Worm (Caenorhabditis elegans): ENCODE measurements around the gene K07H8.11.

K07H8.11 gene

DNA sequence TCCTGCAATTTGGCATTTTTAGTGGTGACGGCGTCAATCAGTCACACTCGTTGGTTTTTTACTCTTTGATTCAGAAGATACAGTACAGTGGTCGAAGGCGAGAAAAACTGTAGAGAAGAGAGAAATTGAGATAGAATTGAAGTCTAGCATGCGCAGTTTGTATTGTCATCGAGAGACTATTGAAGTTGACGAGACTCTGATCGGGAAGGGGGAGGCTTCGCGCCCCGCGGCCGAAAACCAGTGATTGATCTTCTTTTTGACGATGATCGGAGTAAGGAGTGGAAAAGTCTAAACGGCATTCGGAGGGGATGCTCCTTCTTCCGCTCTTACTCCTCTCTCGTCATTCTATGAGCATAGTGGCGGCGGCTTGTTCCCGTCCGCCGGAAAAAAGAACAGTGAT is 26.8 kb upstream of the K07H8.11 start:
- TF ChIP-seq lsy-27 (tag; optimal IDR thresholded peaks at IDR 0.05; ENCODE audit: borderline replicate concordance, insufficient read depth) (no peak), lin-26 (GFP tag; IDR thresholded peaks at IDR 0.05) (0 out of 2 replicates have a peak, but pooled peaks have one; percentile 21), egl-18 (GFP tag; IDR thresholded peaks at IDR 0.05) (no peak), ztf-26 (tag; optimal IDR thresholded peaks at IDR 0.05) (peak; percentile 37), F23B12.7 (tag; optimal IDR thresholded peaks at IDR 0.05; ENCODE audit: insufficient read depth) (no peak), hmg-1.2 (GFP tag; IDR thresholded peaks at IDR 0.05) (peak; percentile 31; the same call in 1 of the 2 replicates), B0035.1 (tag; optimal IDR thresholded peaks at IDR 0.05) (no peak), ekl-4 (GFP tag; IDR thresholded peaks at IDR 0.05) (peak; percentile 65), ztf-18 (tag; optimal IDR thresholded peaks at IDR 0.05) (no peak), lsl-1 (GFP tag; optimal IDR thresholded peaks at IDR 0.05) (no peak), lin-40 (tag; optimal IDR thresholded peaks at IDR 0.05) (peak; percentile 13), F55B11.4 (tag; optimal IDR thresholded peaks at IDR 0.05; ENCODE audit: borderline replicate concordance, insufficient read depth) (no peak), xnd-1 (tag; optimal IDR thresholded peaks at IDR 0.05) (no peak), nhr-179 (tag; optimal IDR thresholded peaks at IDR 0.05) (no peak), D2030.7 (GFP tag; IDR thresholded peaks at IDR 0.05) (no peak), dox-1 (GFP tag; IDR thresholded peaks at IDR 0.05) (no peak; the same call in 1 of the 2 replicates), K12H6.12 (tag; optimal IDR thresholded peaks at IDR 0.05) (no peak)

DNA sequence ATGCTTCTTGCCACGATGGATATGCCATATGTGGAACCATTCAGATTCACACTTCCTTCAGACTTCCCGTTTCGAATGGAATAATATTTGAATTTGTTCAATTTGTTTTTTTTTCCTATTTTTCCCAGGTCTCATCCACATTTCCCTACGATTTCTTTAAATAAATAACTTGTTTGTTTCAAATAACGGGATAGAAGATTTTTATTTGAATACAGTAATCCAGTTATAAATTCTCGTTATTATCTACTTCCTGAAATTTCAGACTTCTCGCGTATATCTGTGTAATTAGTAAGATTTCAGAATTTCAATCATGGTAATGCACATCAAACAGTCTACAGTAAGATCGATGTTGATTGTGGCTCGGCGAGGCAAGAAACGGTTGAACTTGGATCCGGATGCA is 25.3 kb upstream of the K07H8.11 start, which contains the start of gene F35H10.5:
TSS of gene F35H10.5 (plus strand) at position 301 of the 400 bp plus-strand sequence.
- no peak for TF ChIP-seq ztf-25 (GFP tag; IDR thresholded peaks at IDR 0.05)
- TF ChIP-seq dpff-1 (tag; optimal IDR thresholded peaks at IDR 0.05): no peak
- no peak for TF ChIP-seq egl-44 (GFP tag; IDR thresholded peaks at IDR 0.05)
- no peak for TF ChIP-seq tlf-1 (GFP tag; optimal IDR thresholded peaks at IDR 0.05)
- no peak for TF ChIP-seq B0261.1 (tag; optimal IDR thresholded peaks at IDR 0.05)
- no peak for TF ChIP-seq ets-4 (GFP tag; optimal IDR thresholded peaks at IDR 0.05)
- TF ChIP-seq lin-35 (GFP tag; optimal IDR thresholded peaks at IDR 0.05): no peak
- no peak for TF ChIP-seq sptf-2 (GFP tag; optimal IDR thresholded peaks at IDR 0.05)
- TF ChIP-seq F52B5.7 (tag; optimal IDR thresholded peaks at IDR 0.05): no peak
- TF ChIP-seq rpc-1 (optimal IDR thresholded peaks at IDR 0.05): no peak
- TF ChIP-seq rpc-1 (tag; optimal IDR thresholded peaks at IDR 0.05): no peak
- no peak for TF ChIP-seq ztf-6 (GFP tag; IDR thresholded peaks at IDR 0.05)
- TF ChIP-seq nfya-2 (GFP tag; IDR thresholded peaks at IDR 0.05): no peak
- no peak for TF ChIP-seq sdz-38 (tag; optimal IDR thresholded peaks at IDR 0.05)
- TF ChIP-seq lsl-1 (GFP tag; optimal IDR thresholded peaks at IDR 0.05): no peak
- TF ChIP-seq ceh-40 (GFP tag; IDR thresholded peaks at IDR 0.05): no peak

DNA sequence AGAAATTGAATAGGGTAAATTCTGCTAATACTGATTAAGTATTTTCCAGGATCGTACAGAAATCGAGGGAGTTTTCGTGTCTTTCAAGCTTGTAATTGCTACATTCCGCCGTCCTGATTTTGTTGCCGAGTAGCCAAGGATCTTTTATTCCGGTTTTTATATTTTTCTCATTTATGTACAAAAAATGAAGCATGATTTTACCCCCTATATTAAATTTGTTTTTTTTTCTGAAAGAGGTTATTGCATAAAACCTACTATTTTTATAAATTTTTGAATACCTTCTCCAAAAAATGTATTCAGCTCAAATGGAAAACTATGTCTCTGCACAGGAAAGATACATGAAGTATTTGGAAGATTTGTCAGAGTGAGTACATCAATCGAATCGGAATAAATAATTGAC is 24.5 kb upstream of the K07H8.11 start, which contains the start of gene F35H10.6:
TSS of gene F35H10.6 (plus strand) at position 301 of the 400 bp plus-strand sequence.
- TF ChIP-seq F39B2.1 (GFP tag; IDR thresholded peaks at IDR 0.05) (no peak), rec-8 (tag; optimal IDR thresholded peaks at IDR 0.05) (no peak), snpc-3.4 (tag; optimal IDR thresholded peaks at IDR 0.05) (no peak), F57A8.1 (GFP tag; optimal IDR thresholded peaks at IDR 0.05) (no peak), ceh-40 (GFP tag; IDR thresholded peaks at IDR 0.05) (no peak), madf-10 (tag; optimal IDR thresholded peaks at IDR 0.05) (no peak), attf-3 (GFP tag; conservative IDR thresholded peaks at IDR 0.05) (no peak), attf-6 (GFP tag; IDR thresholded peaks at IDR 0.05) (no peak), nhr-80 (tag; optimal IDR thresholded peaks at IDR 0.05) (no peak), egrh-3 (GFP tag; IDR thresholded peaks at IDR 0.05) (no peak), hlh-12 (tag; optimal IDR thresholded peaks at IDR 0.05) (no peak), nhr-179 (tag; optimal IDR thresholded peaks at IDR 0.05) (no peak)

Data from whole organism, young adult.